Worm (Caenorhabditis elegans) whole organism, late embryonic: ENCODE data around the gene F15D4.5.

Source experiments
- K02D7.2 ChIP-seq: sonication (generic microtip); optimal IDR thresholded peaks from 2 replicates; lab custom pipeline; 2017; ENCODE audit warnings: mild to moderate bottlenecking, missing genetic modification characterization, missing compliant biosample characterization
- ama-1 ChIP-seq: fragments of 150-350 bp; optimal IDR thresholded peaks from 2 replicates; lab custom pipeline; 2014
- ceh-18 ChIP-seq: sonication (generic microtip); optimal IDR thresholded peaks from 2 replicates; lab custom pipeline; 2016; ENCODE audit warnings: missing genetic modification characterization, missing compliant biosample characterization
- ceh-22 ChIP-seq: sonication (generic microtip); optimal IDR thresholded peaks from 2 replicates; lab custom pipeline; 2017; ENCODE audit warnings: missing biosample characterization, missing genetic modification characterization
- ceh-48 ChIP-seq: sonication (generic microtip); optimal IDR thresholded peaks from 2 replicates; lab custom pipeline; 2016; ENCODE audit warnings: missing genetic modification characterization, inconsistent platforms, missing compliant biosample characterization
- ceh-9 ChIP-seq: sonication (generic microtip); optimal IDR thresholded peaks from 2 replicates; lab custom pipeline; 2016; ENCODE audit warnings: mild to moderate bottlenecking, missing genetic modification characterization, inconsistent platforms, missing compliant biosample characterization
- che-1 ChIP-seq: sonication (generic microtip); optimal IDR thresholded peaks from 2 replicates; lab custom pipeline; 2016; ENCODE audit warnings: mild to moderate bottlenecking, missing genetic modification characterization, missing compliant biosample characterization
- elt-2 ChIP-seq: sonication (generic microtip); optimal IDR thresholded peaks from 2 replicates; lab custom pipeline; 2016; ENCODE audit warnings: missing genetic modification reagents, missing genetic modification characterization, missing compliant biosample characterization
- eyg-1 ChIP-seq: sonication (generic microtip); optimal IDR thresholded peaks from 2 replicates; lab custom pipeline; 2016; ENCODE audit warnings: missing genotype, missing genetic modification characterization, missing compliant biosample characterization
- fax-1 ChIP-seq: sonication (generic microtip); optimal IDR thresholded peaks from 2 replicates; lab custom pipeline; 2016; ENCODE audit warnings: missing genotype, missing genetic modification characterization, missing compliant biosample characterization
- hlh-15 ChIP-seq: sonication (generic microtip); optimal IDR thresholded peaks from 2 replicates; lab custom pipeline; 2016; ENCODE audit warnings: missing genetic modification characterization, missing compliant biosample characterization
- hlh-6 ChIP-seq: sonication (generic microtip); optimal IDR thresholded peaks from 2 replicates; lab custom pipeline; 2016; ENCODE audit warnings: missing genotype, missing genetic modification characterization, missing compliant biosample characterization
- lim-6 ChIP-seq: sonication (generic microtip); optimal IDR thresholded peaks from 2 replicates; lab custom pipeline; 2016; ENCODE audit warnings: missing genetic modification characterization, missing compliant biosample characterization
- lin-11 ChIP-seq: fragments of 200-800 bp; sonication (Bioruptor generic); optimal IDR thresholded peaks from 2 replicates; lab custom pipeline; 2018; ENCODE audit warnings: mild to moderate bottlenecking, missing genetic modification characterization, missing compliant biosample characterization
- madf-2 ChIP-seq: sonication (generic microtip); optimal IDR thresholded peaks from 2 replicates; lab custom pipeline; 2017; ENCODE audit warnings: missing genetic modification characterization, missing compliant biosample characterization
- nfya-1 ChIP-seq: sonication (generic microtip); optimal IDR thresholded peaks from 2 replicates; lab custom pipeline; 2017; ENCODE audit warnings: missing genetic modification characterization, mild to moderate bottlenecking, missing compliant biosample characterization, antibody characterized with exemption, moderate library complexity
- nhr-11 ChIP-seq: fragments of 150-350 bp; optimal IDR thresholded peaks from 2 replicates; lab custom pipeline; 2014; ENCODE audit warnings: missing biosample characterization, missing genetic modification characterization
- nhr-232 ChIP-seq: sonication (generic microtip); optimal IDR thresholded peaks from 2 replicates; lab custom pipeline; 2016; ENCODE audit warnings: missing genetic modification characterization, missing compliant biosample characterization
- odd-2 ChIP-seq: sonication (generic microtip); optimal IDR thresholded peaks from 2 replicates; lab custom pipeline; 2017; ENCODE audit warnings: antibody characterized with exemption, mild to moderate bottlenecking, missing genetic modification characterization, missing compliant biosample characterization
- pax-1 ChIP-seq: fragments of 150-350 bp; optimal IDR thresholded peaks from 2 replicates; lab custom pipeline; 2014; ENCODE audit warnings: missing biosample characterization, missing genetic modification characterization
- pha-2 ChIP-seq: sonication (generic microtip); optimal IDR thresholded peaks from 2 replicates; lab custom pipeline; 2017; ENCODE audit warnings: mild to moderate bottlenecking, missing genetic modification characterization, missing compliant biosample characterization
- ref-2 ChIP-seq: sonication (generic microtip); optimal IDR thresholded peaks from 2 replicates; lab custom pipeline; 2016; ENCODE audit warnings: missing genetic modification characterization, missing compliant biosample characterization
- syd-9 ChIP-seq: sonication (generic microtip); optimal IDR thresholded peaks from 2 replicates; lab custom pipeline; 2016; ENCODE audit warnings: mild to moderate bottlenecking, missing genetic modification characterization, moderate library complexity, missing compliant biosample characterization
- tbx-2 ChIP-seq: sonication (generic microtip); optimal IDR thresholded peaks from 2 replicates; lab custom pipeline; 2016; ENCODE audit warnings: missing genetic modification characterization, missing compliant biosample characterization
- tbx-7 ChIP-seq: sonication (generic microtip); optimal IDR thresholded peaks from 2 replicates; lab custom pipeline; 2016; ENCODE audit warnings: missing genotype, missing genetic modification characterization, missing compliant biosample characterization
- unc-3 ChIP-seq, 2 experiments: fragments of 200-800 bp in 1 of 2; sonication (Bioruptor generic) in 1 of 2; sonication (generic microtip) in 1 of 2; conservative IDR thresholded peaks in 1 of 2; optimal IDR thresholded peaks in 1 of 2; 2 replicates each; pipeline versions ENCODE4 v1.3.6 to Lab custom; 2016 to 2022; ENCODE audit warnings: missing compliant biosample characterization in 2 of 2, missing genetic modification characterization in 2 of 2, missing genetic modification reagents in 1 of 2
- unc-42 ChIP-seq: sonication (generic microtip); optimal IDR thresholded peaks from 2 replicates; lab custom pipeline; 2016; ENCODE audit warnings: missing genotype, missing genetic modification characterization, missing compliant biosample characterization
- unc-55 ChIP-seq: sonication (generic microtip); optimal IDR thresholded peaks from 2 replicates; lab custom pipeline; 2017; ENCODE audit warnings: missing biosample characterization, missing genetic modification reagents, missing genetic modification characterization
- unc-86 ChIP-seq: sonication (generic microtip); optimal IDR thresholded peaks from 2 replicates; lab custom pipeline; 2016; ENCODE audit warnings: missing genetic modification characterization, missing compliant biosample characterization
- ztf-16 ChIP-seq: sonication (generic microtip); optimal IDR thresholded peaks from 2 replicates; lab custom pipeline; 2017; ENCODE audit warnings: missing genetic modification characterization, missing compliant biosample characterization

Gene F15D4.5

DNA sequence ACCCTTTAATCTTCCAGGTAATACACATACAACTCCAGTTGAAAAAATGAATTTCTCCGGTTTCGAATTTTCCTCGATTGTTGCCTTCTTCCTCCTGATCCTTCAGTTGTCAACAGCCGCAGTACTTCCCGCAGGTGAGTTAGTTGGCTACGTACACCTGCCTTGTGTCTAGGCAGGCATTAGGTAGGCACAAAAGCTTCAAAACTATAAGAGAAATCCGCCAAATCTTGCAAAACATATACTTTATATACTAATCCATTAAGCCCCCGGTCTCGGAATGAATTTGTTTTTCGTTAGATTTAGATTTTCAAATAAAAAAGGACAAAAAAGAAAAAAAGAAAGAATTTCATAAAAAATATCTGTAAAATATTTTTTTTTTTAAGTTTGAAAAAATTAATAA, 9.9 kb upstream of the F15D4.5 start, which contains the start of gene flp-16:
Gene flp-16, plus strand, starts transcription at position 18 of the 400 bp plus-strand sequence.
- no peak for TF ChIP-seq unc-86
- TF ChIP-seq ceh-48 (tag; lab: Kevin White, UChicago): no peak
- TF ChIP-seq pax-1 (tag; lab: Kevin White, UChicago): no peak
- no peak for TF ChIP-seq ceh-22 (tag; lab: Kevin White, UChicago)
- TF ChIP-seq lin-11 (tag; lab: Kevin White, UChicago): no peak
- no peak for TF ChIP-seq nfya-1 (tag; lab: Kevin White, UChicago)
- TF ChIP-seq unc-42 (tag; lab: Kevin White, UChicago): no peak
- no peak for TF ChIP-seq ref-2 (tag; lab: Kevin White, UChicago)
- TF ChIP-seq fax-1 (tag; lab: Kevin White, UChicago): no peak
- no peak for TF ChIP-seq tbx-7 (tag; lab: Kevin White, UChicago)

DNA sequence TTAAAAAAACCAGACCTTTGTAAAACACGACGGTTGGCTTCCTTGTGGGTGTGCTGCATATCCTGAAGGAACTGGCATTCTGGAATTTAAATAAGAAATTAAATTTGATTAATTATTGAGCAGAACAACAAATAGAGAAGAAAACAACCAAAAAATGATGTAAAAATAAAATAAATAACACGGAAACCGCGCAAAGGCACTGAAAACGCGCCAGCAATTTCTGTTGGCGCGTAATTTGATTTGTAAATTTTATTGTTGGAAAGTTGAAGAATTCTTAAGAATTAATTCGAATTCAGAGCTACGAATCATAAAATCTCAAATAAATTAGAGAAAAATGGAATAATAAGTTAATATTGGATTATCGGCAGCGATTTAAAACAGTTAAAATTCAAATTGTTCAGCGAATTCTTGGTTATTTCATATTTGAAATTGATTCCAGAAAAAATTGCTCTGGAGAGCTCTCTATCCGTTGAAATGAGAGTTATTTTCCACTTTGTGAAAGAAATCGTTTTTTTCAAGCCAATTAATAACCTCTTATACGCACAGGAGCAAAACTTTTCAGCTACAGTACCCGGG, 7.3 kb upstream of the F15D4.5 start, which contains the start of gene romo-1:
Gene romo-1, minus strand, starts transcription at position 79 of the 576 bp plus-strand sequence.
- no peak for TF ChIP-seq ceh-18 (tag; lab: Kevin White, UChicago)
- TF ChIP-seq unc-42 (tag; lab: Kevin White, UChicago): peak; percentile 57
- peak; percentile 6 for TF ChIP-seq nfya-1 (tag; lab: Kevin White, UChicago)

DNA sequence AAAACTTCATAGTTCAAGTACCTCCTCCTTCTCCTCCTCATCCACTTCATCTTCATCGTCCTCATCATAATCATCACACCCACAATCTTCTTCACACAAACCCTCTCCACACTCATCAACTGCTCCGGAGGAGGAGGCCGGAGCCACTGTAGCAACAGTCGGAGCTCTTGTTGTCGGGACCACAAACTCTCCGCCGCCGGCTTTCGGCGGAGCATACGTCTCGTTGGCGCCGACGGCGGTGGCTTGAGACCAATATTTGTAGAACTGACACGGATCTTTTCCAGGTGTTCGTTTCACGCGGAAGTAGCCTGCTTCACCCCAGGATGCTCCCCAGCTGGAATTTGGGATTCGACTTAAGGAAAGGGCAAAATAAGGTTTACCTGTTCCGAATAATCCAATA, 5.6 kb upstream of the F15D4.5 start:
- no peak for TF ChIP-seq unc-55 (GFP tag; lab: Kevin White, UChicago)
- TF ChIP-seq ceh-18 (tag; lab: Kevin White, UChicago): no peak
- no peak for TF ChIP-seq ceh-9 (tag; lab: Kevin White, UChicago)

DNA sequence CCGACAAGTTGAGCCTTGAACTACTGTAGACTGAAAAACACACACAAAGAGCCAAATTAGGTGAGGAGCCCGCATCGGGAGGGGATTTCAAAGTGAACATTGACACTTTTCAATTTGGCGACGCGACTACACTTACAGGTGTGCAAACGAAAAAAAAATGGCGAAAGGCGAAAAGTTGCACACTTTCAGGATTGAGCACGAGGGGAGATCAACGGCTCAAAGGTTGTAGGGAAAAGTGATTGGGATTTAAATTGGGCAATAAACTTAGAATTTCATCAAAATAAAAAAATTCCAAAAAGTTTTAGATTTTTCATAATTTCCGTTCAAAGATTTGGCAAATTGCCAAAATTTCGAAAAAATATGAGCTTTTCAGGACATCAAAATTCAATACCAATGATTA, 2.2 kb upstream of the F15D4.5 start, which contains the start of gene F15D4.4:
Gene F15D4.4, minus strand, starts transcription at position 101 of the 400 bp plus-strand sequence.
- no peak for TF ChIP-seq unc-55 (GFP tag; lab: Kevin White, UChicago)
- no peak for TF ChIP-seq nhr-11 (tag; lab: Kevin White, UChicago)
- TF ChIP-seq eyg-1: no peak
- no peak for TF ChIP-seq tbx-2 (tag; lab: Kevin White, UChicago)
- no peak for TF ChIP-seq hlh-15 (tag; lab: Kevin White, UChicago)

DNA sequence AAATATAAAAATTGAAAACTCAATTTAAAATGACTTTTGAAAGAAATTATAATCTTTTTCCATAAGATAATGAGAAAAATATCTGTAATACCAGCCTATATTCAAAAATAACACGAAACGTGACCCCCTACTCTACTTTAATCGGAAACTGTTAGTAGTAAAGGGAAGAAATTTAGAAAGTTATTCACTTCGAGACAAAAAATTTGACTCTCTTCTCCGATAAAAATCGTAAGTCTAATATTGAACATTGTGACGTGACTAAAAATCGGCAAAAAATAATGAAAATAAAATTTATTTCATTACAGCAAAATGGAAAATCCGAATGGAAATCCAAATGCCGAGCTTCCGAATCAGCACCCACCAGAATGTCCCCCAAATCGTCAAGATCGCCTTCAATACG, 3.7 kb downstream of the F15D4.5 start, which contains the start of gene F15D4.6:
Gene F15D4.6, plus strand, starts transcription at position 301 of the 400 bp plus-strand sequence.
- no peak for TF ChIP-seq ama-1 (lab: Kevin White, UChicago)
- no peak for TF ChIP-seq ztf-16 (tag; lab: Kevin White, UChicago)

DNA sequence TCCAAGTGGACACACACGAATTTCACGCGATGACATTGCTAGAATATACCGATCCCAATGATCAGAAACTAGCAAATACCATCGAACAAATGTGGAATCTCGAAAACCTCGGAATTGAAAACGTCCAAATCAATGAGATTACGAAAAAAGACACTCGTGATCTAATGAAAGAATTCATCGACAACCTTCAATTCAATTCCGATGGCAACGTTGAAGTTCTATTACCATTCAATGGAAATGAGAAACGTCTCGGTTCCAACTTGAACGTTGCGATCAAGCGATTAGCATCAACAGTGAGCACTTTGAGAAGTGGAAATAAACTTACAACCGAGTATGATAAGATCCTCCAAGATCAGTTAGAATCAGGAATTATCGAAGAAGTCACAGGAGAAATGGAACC, 10.1 kb downstream of the F15D4.5 start:
- TF ChIP-seq odd-2 (tag; lab: Kevin White, UChicago) (no peak), lim-6 (no peak), tbx-2 (tag; lab: Kevin White, UChicago) (no peak)
- TF ChIP-seq, all 69 proteins: peak for 0

DNA sequence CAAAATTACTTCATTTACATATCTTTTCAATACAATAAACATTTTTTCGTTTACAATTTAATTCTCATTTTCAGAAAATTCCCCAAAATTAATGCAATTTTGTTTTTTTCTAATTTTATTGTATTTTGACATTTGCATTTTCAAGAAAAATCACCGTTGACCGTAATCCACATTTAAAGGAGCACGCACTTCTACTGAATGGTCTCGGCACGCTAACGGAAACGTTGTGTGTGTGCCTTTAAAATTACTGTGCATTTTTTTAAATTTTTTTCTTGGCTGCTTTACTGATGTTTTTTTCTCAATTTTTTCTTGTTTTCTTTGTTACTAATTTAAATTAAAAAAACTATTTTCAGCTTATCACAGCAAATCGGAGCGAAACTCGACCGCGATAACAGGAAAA, 15.4 kb downstream of the F15D4.5 start:
- TF ChIP-seq pha-2 (tag; lab: Kevin White, UChicago) (no peak), che-1 (tag; lab: Kevin White, UChicago) (no peak), syd-9 (no peak), nhr-232 (tag; lab: Kevin White, UChicago) (no peak), unc-55 (GFP tag; lab: Kevin White, UChicago) (no peak), elt-2 (tag; lab: Kevin White, UChicago) (no peak), hlh-6 (tag; lab: Kevin White, UChicago) (no peak), madf-2 (no peak), ceh-18 (tag; lab: Kevin White, UChicago) (no peak), unc-3 (GFP tag; conservative IDR thresholded peaks at IDR 0.05; lab: Robert Waterston, UW) (no peak), unc-3 (tag; optimal IDR thresholded peaks at IDR 0.05; lab: Kevin White, UChicago) (no peak), K02D7.2 (tag; lab: Kevin White, UChicago) (no peak)
- TF ChIP-seq, all 69 proteins: peak for 0
